Worm (Caenorhabditis elegans): ENCODE measurements around the gene oac-41.

DNA sequence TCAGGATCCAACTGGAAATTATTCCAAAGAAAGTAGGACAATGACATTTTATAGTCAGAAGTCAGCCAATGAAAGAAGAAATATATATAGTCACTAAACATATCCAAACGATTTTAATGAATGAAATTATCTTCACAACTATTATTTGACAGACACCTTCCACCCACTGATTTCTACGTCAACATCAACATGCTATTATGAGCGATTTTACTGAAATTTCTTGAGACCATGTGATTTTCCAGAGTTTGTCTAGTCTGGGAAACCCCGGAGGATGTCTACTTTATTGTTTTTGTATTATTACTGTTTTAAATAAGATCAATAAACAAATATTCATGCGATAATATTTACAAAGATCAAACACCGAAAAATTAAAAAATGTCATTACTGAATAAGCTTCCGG is 6.4 kb downstream of the oac-41 start, which contains the start of gene srt-18:
- TF ChIP-seq ama-1 (optimal IDR thresholded peaks at IDR 0.05) = no peak
- no peak for TF ChIP-seq aly-2 (tag; optimal IDR thresholded peaks at IDR 0.05)
- TF ChIP-seq nfya-1 (tag; optimal IDR thresholded peaks at IDR 0.05; ENCODE audit: insufficient read depth) = no peak
- TF ChIP-seq ceh-28 (tag; optimal IDR thresholded peaks at IDR 0.05) = no peak
- TF ChIP-seq tbx-2 (tag; optimal IDR thresholded peaks at IDR 0.05) = no peak
- TF ChIP-seq unc-62 (GFP tag; optimal IDR thresholded peaks at IDR 0.05) = no peak
- no peak for TF ChIP-seq elt-3 (tag; optimal IDR thresholded peaks at IDR 0.05)
- no peak for TF ChIP-seq nhr-12 (tag; optimal IDR thresholded peaks at IDR 0.05)
- no peak for TF ChIP-seq ztf-11 (tag; optimal IDR thresholded peaks at IDR 0.05)
- no peak for TF ChIP-seq lsy-12 (tag; optimal IDR thresholded peaks at IDR 0.05)
- TF ChIP-seq nhr-25 (tag; optimal IDR thresholded peaks at IDR 0.05) = no peak
- TF ChIP-seq nhr-76 (tag; optimal IDR thresholded peaks at IDR 0.05) = no peak
- no peak for TF ChIP-seq snpc-4 (tag; optimal IDR thresholded peaks at IDR 0.05)
- TF ChIP-seq sea-2 (GFP tag; optimal IDR thresholded peaks at IDR 0.05) = no peak
